Fruit fly (Drosophila melanogaster) whole organism, embryonic: ENCODE measurements around the gene alphaTub84B.

Source experiments
- Atf3 ChIP-seq: fragments of 200-800 bp; sonication (Bioruptor generic); optimal IDR thresholded peaks from 3 replicates; lab custom pipeline; 2016; ENCODE audit warnings: missing biosample characterization, missing genetic modification characterization
- BtbVII ChIP-seq: fragments of 200-800 bp; sonication (Bioruptor generic); optimal IDR thresholded peaks from 3 replicates; lab custom pipeline; 2017; ENCODE audit warnings: missing biosample characterization, mild to moderate bottlenecking, missing genetic modification characterization
- CG10462 ChIP-seq: fragments of 200-800 bp; sonication (Bioruptor generic); optimal IDR thresholded peaks from 2 replicates; lab custom pipeline; 2016; ENCODE audit warnings: missing biosample characterization, missing genetic modification characterization
- CG10959 ChIP-seq: fragments of 200-800 bp; sonication (Bioruptor generic); IDR thresholded peaks from 2 replicates; pipeline ENCODE4 v1.3.6; 2022; ENCODE audit warnings: missing biosample characterization, missing genetic modification characterization
- CG11723 ChIP-seq: fragments of 200-800 bp; sonication (Bioruptor generic); optimal IDR thresholded peaks from 2 replicates; lab custom pipeline; 2017; ENCODE audit warnings: missing biosample characterization, mild to moderate bottlenecking, missing genetic modification characterization
- CG12071 ChIP-seq: fragments of 200-800 bp; sonication (Bioruptor generic); optimal IDR thresholded peaks from 3 replicates; lab custom pipeline; 2018; ENCODE audit warnings: missing biosample characterization, mild to moderate bottlenecking, missing genetic modification characterization
- CG12155 ChIP-seq: fragments of 200-800 bp; sonication (Bioruptor generic); optimal IDR thresholded peaks from 3 replicates; lab custom pipeline; 2016; ENCODE audit warnings: missing biosample characterization, missing genetic modification characterization
- CG12236 ChIP-seq: fragments of 200-800 bp; sonication (Bioruptor generic); optimal IDR thresholded peaks from 2 replicates; lab custom pipeline; 2016; ENCODE audit warnings: missing biosample characterization, missing genetic modification characterization
- CG14014 ChIP-seq: fragments of 200-800 bp; sonication (Bioruptor generic); IDR thresholded peaks from 2 replicates; pipeline ENCODE4 v1.3.6; 2022; ENCODE audit warnings: missing biosample characterization, missing genetic modification characterization
- CG14050 ChIP-seq: fragments of 200-800 bp; sonication (Bioruptor generic); IDR thresholded peaks from 3 replicates; pipeline ENCODE4 v1.3.6; 2022; ENCODE audit warnings: missing biosample characterization, missing genetic modification characterization
- CG14860 ChIP-seq: fragments of 200-800 bp; sonication (Bioruptor generic); IDR thresholded peaks from 3 replicates; pipeline ENCODE4 v1.3.6; 2022; ENCODE audit warnings: missing biosample characterization, missing genetic modification characterization; ENCODE audit not compliant: partially characterized antibody
- CG17612 ChIP-seq: fragments of 200-800 bp; sonication (Bioruptor generic); IDR thresholded peaks from 2 replicates; pipeline ENCODE4 v1.3.6; 2022; ENCODE audit warnings: missing biosample characterization, missing genetic modification characterization
- CG4730 ChIP-seq: fragments of 200-800 bp; sonication (Bioruptor generic); IDR thresholded peaks from 2 replicates; pipeline ENCODE4 v1.3.6; 2022; ENCODE audit warnings: missing biosample characterization, missing genetic modification characterization
- CG5180 ChIP-seq: fragments of 200-800 bp; sonication (Bioruptor generic); optimal IDR thresholded peaks from 3 replicates; lab custom pipeline; 2017; ENCODE audit warnings: missing biosample characterization, missing genetic modification characterization, mild to moderate bottlenecking, moderate library complexity, missing genetic modification reagents
- CG6765 ChIP-seq: fragments of 200-800 bp; sonication (Bioruptor generic); optimal IDR thresholded peaks from 3 replicates; lab custom pipeline; 2017; ENCODE audit warnings: missing biosample characterization, mild to moderate bottlenecking, missing genetic modification characterization
- CG7928 ChIP-seq: fragments of 200-800 bp; sonication (Bioruptor generic); optimal IDR thresholded peaks from 2 replicates; lab custom pipeline; 2017; ENCODE audit warnings: missing biosample characterization, mild to moderate bottlenecking, missing genetic modification characterization
- CG8388 ChIP-seq: fragments of 200-800 bp; sonication (Bioruptor generic); optimal IDR thresholded peaks from 2 replicates; lab custom pipeline; 2019; ENCODE audit warnings: missing biosample characterization, mild to moderate bottlenecking, missing genetic modification characterization, moderate library complexity
- CG8478 ChIP-seq: fragments of >200 bp; optimal IDR thresholded peaks from 2 replicates; lab custom pipeline; 2018
- CG9437 ChIP-seq: fragments of 200-800 bp; sonication (Bioruptor generic); optimal IDR thresholded peaks from 2 replicates; lab custom pipeline; 2018; ENCODE audit warnings: missing biosample characterization, mild to moderate bottlenecking, missing genetic modification characterization
- Chrac-16 ChIP-seq: fragments of 200-800 bp; sonication (Bioruptor generic); optimal IDR thresholded peaks from 3 replicates; lab custom pipeline; 2016; ENCODE audit warnings: missing biosample characterization, missing genetic modification characterization
- D19B ChIP-seq: fragments of 200-800 bp; sonication (Bioruptor generic); optimal IDR thresholded peaks from 2 replicates; lab custom pipeline; 2017; ENCODE audit warnings: missing biosample characterization, mild to moderate bottlenecking, missing genetic modification characterization
- GATAe ChIP-seq: fragments of 200-800 bp; sonication (Bioruptor generic); conservative IDR thresholded peaks from 2 replicates; pipeline ENCODE4 v1.3.6; 2022; ENCODE audit warnings: missing biosample characterization, missing genetic modification characterization
- HmgZ ChIP-seq: fragments of 200-800 bp; sonication (Bioruptor generic); optimal IDR thresholded peaks from 2 replicates; lab custom pipeline; 2018; ENCODE audit warnings: missing biosample characterization, mild to moderate bottlenecking, missing genetic modification characterization
- Jarid2 ChIP-seq: fragments of 200-800 bp; sonication (Bioruptor generic); optimal IDR thresholded peaks from 3 replicates; lab custom pipeline; 2017; ENCODE audit warnings: mild to moderate bottlenecking, missing biosample characterization, missing genetic modification reagents, missing genetic modification characterization
- Kr ChIP-seq: fragments of 200-800 bp; sonication (Bioruptor generic); optimal IDR thresholded peaks from 2 replicates; lab custom pipeline; 2017; ENCODE audit warnings: missing biosample characterization, mild to moderate bottlenecking, missing genetic modification characterization
- Myb ChIP-seq: fragments of 200-800 bp; sonication (Bioruptor generic); optimal IDR thresholded peaks from 2 replicates; lab custom pipeline; 2016; ENCODE audit warnings: missing biosample characterization, missing genetic modification characterization
- Nf-YA ChIP-seq: fragments of 200-800 bp; sonication (Bioruptor generic); IDR thresholded peaks from 2 replicates; pipeline ENCODE4 v1.3.6; 2022; ENCODE audit warnings: missing biosample characterization, missing genetic modification characterization
- Sox102F ChIP-seq: fragments of 200-800 bp; sonication (Bioruptor generic); optimal IDR thresholded peaks from 2 replicates; lab custom pipeline; 2018; ENCODE audit warnings: missing biosample characterization, mild to moderate bottlenecking, missing genetic modification characterization, moderate library complexity
- Ssrp ChIP-seq: fragments of 200-800 bp; sonication (Bioruptor generic); optimal IDR thresholded peaks from 2 replicates; lab custom pipeline; 2018; ENCODE audit warnings: missing biosample characterization, mild to moderate bottlenecking, missing genetic modification characterization, moderate library complexity
- Xrp1 ChIP-seq: fragments of 200-800 bp; sonication (Bioruptor generic); IDR thresholded peaks from 2 replicates; pipeline ENCODE4 v1.3.6; 2022; ENCODE audit warnings: missing biosample characterization, missing genetic modification characterization
- chinmo ChIP-seq: fragments of 200-800 bp; sonication (Bioruptor generic); IDR thresholded peaks from 4 replicates; pipeline ENCODE4 v1.3.6; 2022; ENCODE audit warnings: missing biosample characterization, missing genetic modification characterization; ENCODE audit not compliant: partially characterized antibody
- cwo ChIP-seq: fragments of 200-800 bp; sonication (Bioruptor generic); optimal IDR thresholded peaks from 3 replicates; lab custom pipeline; 2017; ENCODE audit warnings: missing biosample characterization, missing genetic modification characterization, mild to moderate bottlenecking, moderate library complexity, missing genetic modification reagents
- eve ChIP-seq, 2 experiments: fragments of >200 bp; optimal IDR thresholded peaks; 2 replicates each; lab custom pipeline; 2017; ENCODE audit warnings: missing biosample characterization in 2 of 2, missing genetic modification characterization in 2 of 2
- ewg ChIP-seq: fragments of 200-800 bp; sonication (Bioruptor generic); optimal IDR thresholded peaks from 3 replicates; lab custom pipeline; 2017; ENCODE audit warnings: mild to moderate bottlenecking, missing biosample characterization, missing genetic modification reagents, missing genetic modification characterization
- fu2 ChIP-seq: fragments of 200-800 bp; sonication (Bioruptor generic); optimal IDR thresholded peaks from 2 replicates; lab custom pipeline; 2016; ENCODE audit warnings: missing biosample characterization, missing genetic modification characterization
- hb ChIP-seq: fragments of 200-800 bp; sonication (Bioruptor generic); IDR thresholded peaks from 3 replicates; pipeline ENCODE4 v1.3.6; 2022; ENCODE audit warnings: missing biosample characterization, missing genetic modification characterization; ENCODE audit not compliant: partially characterized antibody
- hkb ChIP-seq, 2 experiments: fragments of 200-800 bp in 1 of 2; fragments of >200 bp in 1 of 2; sonication (Bioruptor generic) in 1 of 2; IDR thresholded peaks in 1 of 2; optimal IDR thresholded peaks in 1 of 2; 2 replicates each; pipeline versions ENCODE4 v1.3.6 to Lab custom; 2017 to 2022; ENCODE audit warnings: missing biosample characterization in 1 of 2, missing genetic modification characterization in 1 of 2
- kay ChIP-seq: fragments of 200-800 bp; sonication (Bioruptor generic); optimal IDR thresholded peaks from 2 replicates; lab custom pipeline; 2016; ENCODE audit warnings: missing biosample characterization, missing genetic modification characterization
- klu ChIP-seq: fragments of 200-800 bp; sonication (Bioruptor generic); IDR thresholded peaks from 2 replicates; pipeline ENCODE4 v1.3.6; 2022; ENCODE audit warnings: missing biosample characterization, missing genetic modification characterization
- nau ChIP-seq: fragments of 200-800 bp; sonication (Bioruptor generic); optimal IDR thresholded peaks from 3 replicates; lab custom pipeline; 2017; ENCODE audit warnings: missing biosample characterization, mild to moderate bottlenecking, missing genetic modification characterization, missing genetic modification reagents
- nerfin-1 ChIP-seq: fragments of 200-800 bp; sonication (Bioruptor generic); optimal IDR thresholded peaks from 3 replicates; lab custom pipeline; 2019; ENCODE audit warnings: missing biosample characterization, mild to moderate bottlenecking, missing genetic modification characterization, moderate library complexity
- pnt ChIP-seq: fragments of 200-800 bp; sonication (Bioruptor generic); optimal IDR thresholded peaks from 3 replicates; lab custom pipeline; 2016; ENCODE audit warnings: missing biosample characterization, missing genetic modification characterization
- salm ChIP-seq: fragments of 200-800 bp; sonication (Bioruptor generic); optimal IDR thresholded peaks from 2 replicates; lab custom pipeline; 2018; ENCODE audit warnings: missing biosample characterization, mild to moderate bottlenecking, missing genetic modification characterization
- seq ChIP-seq: fragments of 200-800 bp; sonication (Bioruptor generic); IDR thresholded peaks from 2 replicates; pipeline ENCODE4 v1.3.6; 2022; ENCODE audit warnings: missing biosample characterization, missing genetic modification characterization
- so ChIP-seq: fragments of 200-800 bp; sonication (Bioruptor generic); IDR thresholded peaks from 3 replicates; pipeline ENCODE4 v1.3.6; 2022; ENCODE audit warnings: missing biosample characterization, missing genetic modification characterization
- stc ChIP-seq: fragments of 200-800 bp; sonication (Bioruptor generic); IDR thresholded peaks from 2 replicates; pipeline ENCODE4 v1.3.6; 2022; ENCODE audit warnings: missing biosample characterization, missing genetic modification characterization
- tin ChIP-seq: fragments of 200-800 bp; sonication (Bioruptor generic); optimal IDR thresholded peaks from 3 replicates; lab custom pipeline; 2016; ENCODE audit warnings: missing biosample characterization, missing genetic modification characterization
- tio ChIP-seq: fragments of 200-800 bp; sonication (Bioruptor generic); optimal IDR thresholded peaks from 2 replicates; lab custom pipeline; 2017; ENCODE audit warnings: missing biosample characterization, missing genetic modification characterization, inconsistent platforms
- zfh2 ChIP-seq: fragments of 200-800 bp; sonication (Bioruptor generic); optimal IDR thresholded peaks from 2 replicates; lab custom pipeline; 2016; ENCODE audit warnings: missing biosample characterization, missing genetic modification characterization

The alphaTub84B gene

dm6 chr3R:7123699-7124098 lies 37.3 kb downstream of the alphaTub84B start (continued):
- TF ChIP-seq Jarid2 (GFP tag; lab: Kevin White, UChicago) (no peak), Nf-YA (GFP tag; lab: Robert Waterston, UW) (no peak), CG8478 (peak; percentile 94), klu (GFP tag; lab: Robert Waterston, UW) (no peak), ewg (GFP tag; lab: Kevin White, UChicago) (peak; percentile 20), Kr (GFP tag; lab: Kevin White, UChicago) (no peak), HmgZ (peak; percentile 30), hb (GFP tag; lab: Robert Waterston, UW) (no peak), CG7928 (GFP tag; lab: Kevin White, UChicago) (no peak), CG12071 (peak; percentile 23)

- TF ChIP-seq Chrac-16 (GFP tag; lab: Kevin White, UChicago) (peak; percentile 92), cwo (GFP tag; lab: Kevin White, UChicago) (peak; percentile 54), D19B (peak; percentile 72), Atf3 (GFP tag; lab: Kevin White, UChicago) (peak; percentile 82), stc (GFP tag; lab: Robert Waterston, UW) (peak; percentile 32; the same call in 1 of the 2 replicates), CG14014 (GFP tag; lab: Robert Waterston, UW) (peak; percentile 83), pnt (GFP tag; lab: Kevin White, UChicago) (peak; percentile 91), nau (GFP tag; lab: Kevin White, UChicago) (no peak), GATAe (no peak), tio (peak; percentile 89), CG12236 (GFP tag; lab: Kevin White, UChicago) (peak; percentile 46), CG6765 (GFP tag; lab: Kevin White, UChicago) (no peak), zfh2 (GFP tag; lab: Kevin White, UChicago) (peak; percentile 95), CG5180 (peak; percentile 40), CG14860 (GFP tag; lab: Robert Waterston, UW) (peak; percentile 63), salm (tag; lab: Kevin White, UChicago) (no peak), CG17612 (peak; percentile 47; the same call in 1 of the 2 replicates), CG10959 (GFP tag; lab: Robert Waterston, UW) (peak; percentile 60), CG12155 (GFP tag; lab: Kevin White, UChicago) (peak; percentile 87), fu2 (GFP tag; lab: Kevin White, UChicago) (peak; percentile 89), tin (GFP tag; lab: Kevin White, UChicago) (peak; percentile 92), eve (GFP tag; optimal IDR thresholded peaks at IDR 0.05; lab: Kevin White, UChicago) (no peak), Xrp1 (GFP tag; lab: Robert Waterston, UW) (peak; percentile 68; the same call in 1 of the 2 replicates), nerfin-1 (no peak), Ssrp (tag; lab: Kevin White, UChicago) (peak; percentile 86), chinmo (0 out of 4 replicates have a peak, but pooled peaks have one; percentile 15), CG8388 (peak; percentile 62), CG11723 (GFP tag; lab: Kevin White, UChicago) (peak; percentile 73), CG10462 (GFP tag; lab: Kevin White, UChicago) (peak; percentile 71), hkb (optimal IDR thresholded peaks at IDR 0.05; lab: Kevin White, UChicago) (peak; percentile 4), hkb (GFP tag; IDR thresholded peaks at IDR 0.05; lab: Robert Waterston, UW) (no peak; the same call in 1 of the 2 replicates), seq (no peak), CG9437 (GFP tag; lab: Kevin White, UChicago) (peak; percentile 55), so (GFP tag; lab: Robert Waterston, UW) (no peak; the same call in 2 of the 3 replicates), Myb (GFP tag; lab: Kevin White, UChicago) (peak; percentile 76), BtbVII (GFP tag; lab: Kevin White, UChicago) (no peak), CG14050 (GFP tag; lab: Robert Waterston, UW) (peak; percentile 48; the same call in 2 of the 3 replicates), kay (GFP tag; lab: Kevin White, UChicago) (peak; percentile 73), CG4730 (peak; percentile 74), Sox102F (GFP tag; lab: Kevin White, UChicago) (peak; percentile 80)
Observed at dm6 chr3R:7124109-7124639, 37.8 kb downstream of the alphaTub84B start, which contains the start of the genes Alh and CG10098. Gene Alh (minus strand): TSS chr3R:7124185. Gene CG10098 (plus strand): TSS chr3R:7124548.
